Fruit fly (Drosophila melanogaster) whole organism, pupa: ENCODE data around the gene CG42795.

Source experiments
- CG10348 ChIP-seq: fragments of 200-800 bp; sonication (Bioruptor generic); IDR thresholded peaks from 2 replicates; pipeline ENCODE4 v1.3.6; 2022; ENCODE audit warnings: missing biosample characterization, missing genetic modification characterization
- CG12605 ChIP-seq: fragments of 200-800 bp; sonication (Bioruptor generic); IDR thresholded peaks from 2 replicates; pipeline ENCODE4 v1.3.6; 2022; ENCODE audit warnings: missing biosample characterization, missing genetic modification characterization
- CG13204 ChIP-seq: fragments of 200-800 bp; sonication (Bioruptor generic); optimal IDR thresholded peaks from 2 replicates; lab custom pipeline; 2018; ENCODE audit warnings: missing biosample characterization, mild to moderate bottlenecking, missing genetic modification characterization, moderate library complexity
- CG14655 ChIP-seq: fragments of 200-800 bp; sonication (Bioruptor generic); optimal IDR thresholded peaks from 3 replicates; lab custom pipeline; 2017; ENCODE audit warnings: mild to moderate bottlenecking, missing biosample characterization, missing genetic modification reagents, missing genetic modification characterization
- CG15710 ChIP-seq: fragments of 200-800 bp; sonication (Bioruptor generic); optimal IDR thresholded peaks from 2 replicates; lab custom pipeline; 2018; ENCODE audit warnings: missing biosample characterization, mild to moderate bottlenecking, missing genetic modification characterization, moderate library complexity
- CG17806 ChIP-seq: fragments of 200-800 bp; sonication (Bioruptor generic); optimal IDR thresholded peaks from 2 replicates; lab custom pipeline; 2018; ENCODE audit warnings: missing biosample characterization, mild to moderate bottlenecking, missing genetic modification characterization, moderate library complexity
- CG32121 ChIP-seq: fragments of 200-800 bp; sonication (Bioruptor generic); IDR thresholded peaks from 2 replicates; pipeline ENCODE4 v1.3.6; 2022; ENCODE audit warnings: missing biosample characterization, missing genetic modification characterization
- CG34367 ChIP-seq: fragments of 200-800 bp; sonication (Bioruptor generic); optimal IDR thresholded peaks from 2 replicates; lab custom pipeline; 2018; ENCODE audit warnings: missing biosample characterization, mild to moderate bottlenecking, missing genetic modification characterization
- CG4496 ChIP-seq: fragments of 200-800 bp; sonication (Bioruptor generic); IDR thresholded peaks from 3 replicates; pipeline ENCODE4 v1.3.6; 2022; ENCODE audit warnings: missing biosample characterization, missing genetic modification characterization
- CG8159 ChIP-seq: fragments of 200-800 bp; sonication (Bioruptor generic); optimal IDR thresholded peaks from 3 replicates; lab custom pipeline; 2018; ENCODE audit warnings: missing biosample characterization, mild to moderate bottlenecking, missing genetic modification characterization, moderate library complexity
- CG8301 ChIP-seq: fragments of 200-800 bp; sonication (Bioruptor generic); optimal IDR thresholded peaks from 2 replicates; lab custom pipeline; 2018; ENCODE audit warnings: missing biosample characterization, mild to moderate bottlenecking, missing genetic modification characterization
- CG9948 ChIP-seq: fragments of 200-800 bp; sonication (Bioruptor generic); optimal IDR thresholded peaks from 2 replicates; lab custom pipeline; 2018; ENCODE audit warnings: missing biosample characterization, mild to moderate bottlenecking, missing genetic modification characterization, moderate library complexity
- D1 ChIP-seq: fragments of 200-800 bp; sonication (Bioruptor generic); optimal IDR thresholded peaks from 2 replicates; lab custom pipeline; 2018; ENCODE audit warnings: missing biosample characterization, mild to moderate bottlenecking, missing genetic modification characterization, moderate library complexity
- EcR ChIP-seq: fragments of 200-800 bp; sonication (Bioruptor generic); optimal IDR thresholded peaks from 3 replicates; lab custom pipeline; 2019; ENCODE audit warnings: missing biosample characterization, missing genetic modification characterization, mild to moderate bottlenecking, moderate library complexity, missing genetic modification reagents
- Ets98B ChIP-seq: fragments of 200-800 bp; sonication (Bioruptor generic); IDR thresholded peaks from 2 replicates; pipeline ENCODE4 v1.3.6; 2022; ENCODE audit warnings: missing biosample characterization, missing genetic modification characterization
- Pif1A ChIP-seq: fragments of 200-800 bp; sonication (Bioruptor generic); optimal IDR thresholded peaks from 3 replicates; lab custom pipeline; 2016; ENCODE audit warnings: missing biosample characterization, missing genetic modification characterization
- Pif1B ChIP-seq: fragments of 200-800 bp; sonication (Bioruptor generic); optimal IDR thresholded peaks from 3 replicates; lab custom pipeline; 2016; ENCODE audit warnings: missing biosample characterization, missing genetic modification characterization
- Snoo ChIP-seq: fragments of 200-800 bp; sonication (Bioruptor generic); optimal IDR thresholded peaks from 3 replicates; lab custom pipeline; 2017; ENCODE audit warnings: missing biosample characterization, mild to moderate bottlenecking, missing genetic modification characterization, inconsistent platforms
- fd96Ca ChIP-seq: fragments of 200-800 bp; sonication (Bioruptor generic); IDR thresholded peaks from 3 replicates; pipeline ENCODE4 v1.3.6; 2022; ENCODE audit warnings: missing biosample characterization, missing genetic modification characterization
- gl ChIP-seq: fragments of 200-800 bp; sonication (Bioruptor generic); optimal IDR thresholded peaks from 2 replicates; lab custom pipeline; 2018; ENCODE audit warnings: missing biosample characterization, mild to moderate bottlenecking, missing genetic modification characterization
- rn ChIP-seq: fragments of 200-800 bp; sonication (Bioruptor generic); IDR thresholded peaks from 2 replicates; pipeline ENCODE4 v1.3.6; 2022; ENCODE audit warnings: missing biosample characterization, missing genetic modification characterization

The CG42795 gene

DNA sequence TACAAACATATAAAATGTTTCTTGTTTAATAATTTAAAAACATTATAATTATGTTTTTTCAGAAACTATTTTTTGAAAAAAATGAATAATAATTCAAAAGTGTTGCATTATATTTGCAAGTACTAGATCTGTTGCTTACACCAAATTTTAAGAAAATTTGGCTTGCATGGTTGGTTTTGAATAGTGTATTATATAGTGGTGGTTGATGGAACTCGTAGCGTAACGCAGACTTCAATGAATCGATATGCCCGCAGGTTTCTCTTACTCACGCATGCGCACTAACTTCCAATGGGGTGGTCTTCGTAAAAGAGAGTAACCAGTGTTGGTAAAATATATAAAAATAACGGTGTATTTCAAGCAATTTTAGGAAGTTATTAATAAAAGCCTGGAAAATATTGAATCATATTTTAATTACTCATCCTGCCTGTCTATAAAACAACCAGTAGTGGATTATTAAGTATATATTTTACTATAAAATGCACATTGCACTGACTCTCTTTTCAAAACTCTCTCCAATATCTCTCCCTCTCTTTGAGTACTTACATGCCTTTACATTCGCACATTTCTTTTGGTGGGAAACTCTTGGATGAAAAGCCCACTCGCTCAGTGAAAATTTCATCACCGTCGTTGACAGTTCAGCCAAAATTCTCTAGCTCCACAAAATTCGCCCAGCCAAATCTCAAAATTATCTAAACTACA, 35.3 kb upstream of the CG42795 start, which contains the start of gene Syn:
TSS of gene Syn (plus strand) at position 606 of the 699 bp plus-strand sequence.
- TF ChIP-seq CG12605 (GFP tag; lab: Robert Waterston, UW) (no peak), Pif1A (GFP tag; lab: Kevin White, UChicago) (no peak), fd96Ca (GFP tag; lab: Robert Waterston, UW) (no peak), CG4496 (GFP tag; lab: Robert Waterston, UW) (no peak), CG14655 (no peak), CG17806 (tag; lab: Kevin White, UChicago) (no peak), CG8159 (tag; lab: Kevin White, UChicago) (no peak), D1 (no peak)
- TF ChIP-seq, all 21 proteins: peak for 0

dm6 chr3R:10203554-10203953, 21.9 kb upstream of the CG42795 start:
- TF ChIP-seq CG34367 (tag; lab: Kevin White, UChicago) (peak; percentile 2), CG14655 (peak; percentile 22), D1 (peak; percentile 65), CG8301 (tag; lab: Kevin White, UChicago) (peak; percentile 8), CG15710 (tag; lab: Kevin White, UChicago) (no peak), CG32121 (GFP tag; lab: Robert Waterston, UW) (no peak)

dm6 chr3R:10206740-10207139, 18.8 kb upstream of the CG42795 start:
- no peak for TF ChIP-seq fd96Ca (GFP tag; lab: Robert Waterston, UW)
- 0 out of 3 replicates have a peak, but pooled peaks have one; percentile 17 for TF ChIP-seq CG4496 (GFP tag; lab: Robert Waterston, UW)
- TF ChIP-seq CG17806 (tag; lab: Kevin White, UChicago) = no peak
- TF ChIP-seq CG32121 (GFP tag; lab: Robert Waterston, UW) = 0 out of 2 replicates have a peak, but pooled peaks have one; percentile 7
- no peak for TF ChIP-seq CG12605 (GFP tag; lab: Robert Waterston, UW)

dm6 chr3R:10212799-10213198, 12.7 kb upstream of the CG42795 start, which contains the start of gene Timp:
Gene Timp, minus strand, starts transcription at chr3R:10213007.
- no peak for TF ChIP-seq Pif1B (GFP tag; lab: Kevin White, UChicago)
- TF ChIP-seq fd96Ca (GFP tag; lab: Robert Waterston, UW) = no peak; the same call in 2 of the 3 replicates
- peak; percentile 26; the same call in 1 of the 2 replicates for TF ChIP-seq CG12605 (GFP tag; lab: Robert Waterston, UW)
- TF ChIP-seq CG4496 (GFP tag; lab: Robert Waterston, UW) = peak; percentile 54; the same call in 1 of the 3 replicates
- no peak for TF ChIP-seq EcR (GFP tag; lab: Kevin White, UChicago)
- no peak for TF ChIP-seq CG8301 (tag; lab: Kevin White, UChicago)
- no peak for TF ChIP-seq rn (GFP tag; lab: Robert Waterston, UW)
- no peak for TF ChIP-seq CG8159 (tag; lab: Kevin White, UChicago)
- peak; percentile 20; the same call in 1 of the 2 replicates for TF ChIP-seq Ets98B (GFP tag; lab: Robert Waterston, UW)
- TF ChIP-seq CG13204 (GFP tag; lab: Kevin White, UChicago) = no peak
- no peak for TF ChIP-seq CG34367 (tag; lab: Kevin White, UChicago)
- TF ChIP-seq CG32121 (GFP tag; lab: Robert Waterston, UW) = peak; percentile 39; the same call in 1 of the 2 replicates
- no peak for TF ChIP-seq CG17806 (tag; lab: Kevin White, UChicago)

DNA sequence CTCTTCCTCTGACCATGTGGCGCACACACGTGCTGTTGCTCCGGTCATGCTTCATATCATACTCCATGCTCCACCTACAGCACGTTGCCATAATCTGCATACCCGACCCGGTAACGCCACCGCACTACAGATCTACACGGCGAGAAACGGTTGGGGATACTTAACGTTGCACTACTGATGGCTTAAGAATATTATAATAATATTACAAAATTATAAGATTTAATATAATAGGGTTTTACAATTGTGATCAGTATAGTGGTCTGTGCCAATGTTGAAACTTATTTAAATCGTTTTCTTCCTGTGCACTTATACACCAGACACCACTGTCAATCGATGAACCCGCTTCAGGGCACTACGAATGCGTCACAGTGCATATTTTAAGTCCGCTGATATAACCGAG, 12.1 kb upstream of the CG42795 start:
- TF ChIP-seq gl (tag; lab: Kevin White, UChicago) (peak; percentile 83), Pif1B (GFP tag; lab: Kevin White, UChicago) (peak; percentile 86), Pif1A (GFP tag; lab: Kevin White, UChicago) (peak; percentile 87), D1 (peak; percentile 81), CG4496 (GFP tag; lab: Robert Waterston, UW) (peak; percentile 95), CG12605 (GFP tag; lab: Robert Waterston, UW) (peak; percentile 77), CG14655 (peak; percentile 89), CG8301 (tag; lab: Kevin White, UChicago) (peak; percentile 83), CG10348 (GFP tag; lab: Robert Waterston, UW) (peak; percentile 37; the same call in 1 of the 2 replicates), CG9948 (tag; lab: Kevin White, UChicago) (peak; percentile 90), CG32121 (GFP tag; lab: Robert Waterston, UW) (peak; percentile 91), CG17806 (tag; lab: Kevin White, UChicago) (peak; percentile 94), CG13204 (GFP tag; lab: Kevin White, UChicago) (peak; percentile 83), EcR (GFP tag; lab: Kevin White, UChicago) (peak; percentile 90), Snoo (tag; lab: Kevin White, UChicago) (peak; percentile 82), CG34367 (tag; lab: Kevin White, UChicago) (peak; percentile 91), CG15710 (tag; lab: Kevin White, UChicago) (peak; percentile 96), Ets98B (GFP tag; lab: Robert Waterston, UW) (peak; percentile 90), CG8159 (tag; lab: Kevin White, UChicago) (peak; percentile 95), fd96Ca (GFP tag; lab: Robert Waterston, UW) (peak; percentile 89), rn (GFP tag; lab: Robert Waterston, UW) (peak; percentile 90)

DNA sequence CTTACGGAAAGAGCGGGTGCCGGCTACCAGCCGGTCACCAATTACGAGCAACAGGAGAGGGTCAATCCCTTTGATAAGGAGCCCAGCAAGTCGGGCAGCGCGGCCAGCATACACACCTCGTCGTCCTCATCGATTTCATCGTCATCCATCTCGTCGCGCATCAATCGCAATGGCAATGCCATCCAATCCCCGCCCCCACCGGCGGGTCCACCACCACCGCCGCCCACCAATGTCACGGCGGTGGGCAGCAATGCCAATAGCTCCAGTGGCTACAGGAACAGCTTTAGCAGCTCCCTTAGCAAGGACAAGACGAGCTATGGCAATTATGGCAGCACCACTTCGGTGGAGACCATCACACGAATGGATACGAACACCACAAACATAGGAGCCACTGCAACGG, 7.5 kb upstream of the CG42795 start:
- TF ChIP-seq Pif1B (GFP tag; lab: Kevin White, UChicago) (no peak), CG4496 (GFP tag; lab: Robert Waterston, UW) (no peak), CG10348 (GFP tag; lab: Robert Waterston, UW) (no peak), CG8159 (tag; lab: Kevin White, UChicago) (no peak), fd96Ca (GFP tag; lab: Robert Waterston, UW) (no peak), Snoo (tag; lab: Kevin White, UChicago) (no peak), CG13204 (GFP tag; lab: Kevin White, UChicago) (no peak), Pif1A (GFP tag; lab: Kevin White, UChicago) (no peak), CG14655 (no peak), CG12605 (GFP tag; lab: Robert Waterston, UW) (no peak), CG9948 (tag; lab: Kevin White, UChicago) (no peak), CG17806 (tag; lab: Kevin White, UChicago) (no peak), gl (tag; lab: Kevin White, UChicago) (no peak), rn (GFP tag; lab: Robert Waterston, UW) (no peak), EcR (GFP tag; lab: Kevin White, UChicago) (no peak), CG34367 (tag; lab: Kevin White, UChicago) (no peak), D1 (no peak), CG32121 (GFP tag; lab: Robert Waterston, UW) (no peak)
